Worm (Caenorhabditis elegans) whole organism, L4 larva: Measurements from ENCODE around the gene snpc-3.1.

Experiments used
- D1046.2 ChIP-seq: fragments of 200-800 bp; sonication (Bioruptor generic); IDR thresholded peaks from 2 replicates; pipeline ENCODE4 v1.3.6; 2022; ENCODE audit warnings: missing genetic modification characterization, missing compliant biosample characterization
- R02D3.7 ChIP-seq: fragments of 150-350 bp; sonication (generic microtip); optimal IDR thresholded peaks from 3 replicates; lab custom pipeline; 2014; ENCODE audit warnings: missing biosample characterization, missing genetic modification characterization
- T26A8.4 ChIP-seq: fragments of 200-800 bp; sonication (Bioruptor generic); IDR thresholded peaks from 2 replicates; pipeline ENCODE4 v1.3.6; 2022; ENCODE audit warnings: missing genetic modification characterization, missing compliant biosample characterization
- Y5F2A.4 ChIP-seq: fragments of 200-800 bp; sonication (Bioruptor generic); optimal IDR thresholded peaks from 2 replicates; lab custom pipeline; 2018; ENCODE audit warnings: mild to moderate bottlenecking, missing genetic modification characterization, missing compliant biosample characterization
- ZK546.5 ChIP-seq, 2 experiments: sonication (generic microtip); optimal IDR thresholded peaks; 2 replicates each; lab custom pipeline; 2017; ENCODE audit warnings: missing biosample characterization in 2 of 2, missing genetic modification characterization in 2 of 2
- aha-1 ChIP-seq: fragments of 150-350 bp; peaks from one replicate; lab custom pipeline; 2014; ENCODE audit warnings: missing biosample characterization, missing genetic modification characterization
- aly-2 ChIP-seq: sonication (generic microtip); optimal IDR thresholded peaks from 2 replicates; lab custom pipeline; 2018; ENCODE audit warnings: missing biosample characterization, missing genetic modification characterization
- ama-1 ChIP-seq: fragments of 150-350 bp; optimal IDR thresholded peaks from 2 replicates; lab custom pipeline; 2014; ENCODE audit warnings: inconsistent platforms, mixed read lengths
- arid-1 ChIP-seq: fragments of 200-800 bp; sonication (Bioruptor generic); conservative IDR thresholded peaks from 2 replicates; pipeline ENCODE4 v1.3.6; 2022; ENCODE audit warnings: missing genetic modification reagents, missing genetic modification characterization, missing compliant biosample characterization
- ceh-20 ChIP-seq: fragments of 200-800 bp; sonication (Bioruptor generic); IDR thresholded peaks from 2 replicates; pipeline ENCODE4 v1.3.6; 2022; ENCODE audit warnings: missing genetic modification reagents, missing genetic modification characterization, missing compliant biosample characterization
- ceh-44 ChIP-seq: fragments of 200-800 bp; sonication (Bioruptor generic); IDR thresholded peaks from 2 replicates; pipeline ENCODE4 v1.3.6; 2022; ENCODE audit warnings: missing genetic modification reagents, missing genetic modification characterization, missing compliant biosample characterization
- ceh-62 ChIP-seq: sonication (generic microtip); optimal IDR thresholded peaks from 2 replicates; lab custom pipeline; 2017; ENCODE audit warnings: missing biosample characterization, missing genetic modification characterization
- ceh-82 ChIP-seq: sonication (generic microtip); optimal IDR thresholded peaks from 2 replicates; lab custom pipeline; 2017; ENCODE audit warnings: missing biosample characterization, missing genetic modification characterization
- daf-8 ChIP-seq: fragments of 200-800 bp; sonication (Bioruptor generic); IDR thresholded peaks from 2 replicates; pipeline ENCODE4 v1.3.6; 2022; ENCODE audit warnings: missing genetic modification characterization, missing compliant biosample characterization
- dmd-8 ChIP-seq: fragments of 200-800 bp; sonication (Bioruptor generic); IDR thresholded peaks from 2 replicates; pipeline ENCODE4 v1.3.6; 2022; ENCODE audit warnings: missing genetic modification characterization, missing compliant biosample characterization
- duxl-1 ChIP-seq: sonication (generic microtip); optimal IDR thresholded peaks from 2 replicates; lab custom pipeline; 2016; ENCODE audit warnings: mild to moderate bottlenecking, missing genetic modification characterization, moderate library complexity, missing compliant biosample characterization; ENCODE audit not compliant: poor library complexity
- egl-27 ChIP-seq: sonication (generic microtip); optimal IDR thresholded peaks from 3 replicates; lab custom pipeline; 2017; ENCODE audit warnings: missing biosample characterization, missing genetic modification reagents, missing genetic modification characterization
- egl-43 ChIP-seq: fragments of 200-800 bp; sonication (Bioruptor generic); IDR thresholded peaks from 2 replicates; pipeline ENCODE4 v1.3.6; 2022; ENCODE audit warnings: missing genetic modification reagents, missing genetic modification characterization, missing compliant biosample characterization
- hlh-11 ChIP-seq: fragments of 200-800 bp; sonication (Bioruptor generic); optimal IDR thresholded peaks from 2 replicates; lab custom pipeline; 2018; ENCODE audit warnings: mild to moderate bottlenecking, missing genetic modification characterization, missing compliant biosample characterization
- hlh-30 ChIP-seq: sonication (generic microtip); optimal IDR thresholded peaks from 2 replicates; lab custom pipeline; 2017; ENCODE audit warnings: antibody characterized with exemption, mild to moderate bottlenecking, missing genetic modification characterization, missing compliant biosample characterization; ENCODE audit not compliant: insufficient read depth
- hmg-1.1 ChIP-seq: fragments of 200-800 bp; sonication (Bioruptor generic); IDR thresholded peaks from 2 replicates; pipeline ENCODE4 v1.3.6; 2022; ENCODE audit warnings: missing genetic modification reagents, missing genetic modification characterization, missing compliant biosample characterization
- jun-1 ChIP-seq: fragments of 150-350 bp; optimal IDR thresholded peaks from 2 replicates; lab custom pipeline; 2014; ENCODE audit warnings: missing biosample characterization, missing genetic modification reagents, missing genetic modification characterization
- lim-7 ChIP-seq: fragments of 200-800 bp; sonication (Bioruptor generic); IDR thresholded peaks from 2 replicates; pipeline ENCODE4 v1.3.6; 2022; ENCODE audit warnings: missing genetic modification characterization, missing compliant biosample characterization
- lin-1 ChIP-seq: fragments of 200-800 bp; sonication (Bioruptor generic); IDR thresholded peaks from 2 replicates; pipeline ENCODE4 v1.3.6; 2022; ENCODE audit warnings: missing genetic modification reagents, missing genetic modification characterization, missing compliant biosample characterization
- madf-9 ChIP-seq: fragments of 200-800 bp; sonication (Bioruptor generic); conservative IDR thresholded peaks from 2 replicates; pipeline ENCODE4 v1.3.6; 2022; ENCODE audit warnings: missing genetic modification reagents, missing genetic modification characterization, missing compliant biosample characterization
- mep-1 ChIP-seq: fragments of 150-350 bp; sonication (generic microtip); optimal IDR thresholded peaks from 3 replicates; lab custom pipeline; 2014; ENCODE audit warnings: missing biosample characterization, missing genetic modification characterization
- mxl-2 ChIP-seq: fragments of 200-800 bp; sonication (Bioruptor generic); conservative IDR thresholded peaks from 2 replicates; pipeline ENCODE4 v1.3.6; 2022; ENCODE audit warnings: missing genetic modification reagents, missing genetic modification characterization, missing compliant biosample characterization
- nhr-28 ChIP-seq: fragments of 150-350 bp; optimal IDR thresholded peaks from 2 replicates; lab custom pipeline; 2014; ENCODE audit warnings: missing biosample characterization, missing genetic modification characterization
- nhr-41 ChIP-seq: fragments of 200-800 bp; sonication (Bioruptor generic); IDR thresholded peaks from 2 replicates; pipeline ENCODE4 v1.3.6; 2022; ENCODE audit warnings: missing genetic modification reagents, missing genetic modification characterization, missing compliant biosample characterization
- nhr-6 ChIP-seq: fragments of 150-350 bp; optimal IDR thresholded peaks from 2 replicates; lab custom pipeline; 2014; ENCODE audit warnings: missing biosample characterization, missing genetic modification characterization
- nhr-76 ChIP-seq: fragments of 150-350 bp; optimal IDR thresholded peaks from 2 replicates; lab custom pipeline; 2014; ENCODE audit warnings: missing biosample characterization, missing genetic modification characterization
- pha-4 ChIP-seq, 2 experiments: fragments of 150-350 bp in 1 of 2; fragments of 200-800 bp in 1 of 2; sonication (Bioruptor generic) in 1 of 2; IDR thresholded peaks in 1 of 2; optimal IDR thresholded peaks in 1 of 2; 2 replicates each; pipeline versions ENCODE4 v1.3.6 to Lab custom; 2014 to 2022; ENCODE audit warnings: missing genetic modification characterization in 2 of 2, missing genetic modification reagents in 2 of 2, missing biosample characterization in 1 of 2, missing compliant biosample characterization in 1 of 2
- rbr-2 ChIP-seq: sonication (generic microtip); optimal IDR thresholded peaks from 2 replicates; lab custom pipeline; 2016; ENCODE audit warnings: missing genotype, missing genetic modification characterization, missing compliant biosample characterization
- saeg-2 ChIP-seq: fragments of 200-800 bp; sonication (Bioruptor generic); IDR thresholded peaks from 2 replicates; pipeline ENCODE4 v1.3.6; 2022; ENCODE audit warnings: missing genetic modification reagents, missing genetic modification characterization, missing compliant biosample characterization
- sdz-12 ChIP-seq: fragments of 200-800 bp; sonication (Bioruptor generic); optimal IDR thresholded peaks from 2 replicates; lab custom pipeline; 2018; ENCODE audit warnings: mild to moderate bottlenecking, missing genetic modification characterization, missing compliant biosample characterization
- set-16 ChIP-seq: fragments of 200-800 bp; sonication (Bioruptor generic); IDR thresholded peaks from 2 replicates; pipeline ENCODE4 v1.3.6; 2022; ENCODE audit warnings: missing genetic modification reagents, missing genetic modification characterization, missing compliant biosample characterization
- snpc-1.2 ChIP-seq: fragments of 200-800 bp; sonication (Bioruptor generic); IDR thresholded peaks from 2 replicates; pipeline ENCODE4 v1.3.6; 2022; ENCODE audit warnings: missing genetic modification reagents, missing genetic modification characterization, missing compliant biosample characterization
- tra-1 ChIP-seq: fragments of 200-800 bp; sonication (Bioruptor generic); IDR thresholded peaks from 2 replicates; pipeline ENCODE4 v1.3.6; 2022; ENCODE audit warnings: missing genetic modification reagents, missing genetic modification characterization, missing compliant biosample characterization
- unc-130 ChIP-seq: sonication (generic microtip); optimal IDR thresholded peaks from 2 replicates; lab custom pipeline; 2016; ENCODE audit warnings: missing genetic modification reagents, missing genetic modification characterization, missing compliant biosample characterization
- unc-62 ChIP-seq, 3 experiments: fragments of 150-350 bp in 1 of 3; sonication (generic microtip); optimal IDR thresholded peaks in 2 of 3; peaks in 1 of 3; 1 replicate in 1 of 3; 2 replicates in 2 of 3; lab custom pipeline; 2014 to 2017; ENCODE audit warnings: missing biosample characterization in 3 of 3, missing genetic modification characterization in 3 of 3, missing genetic modification reagents in 3 of 3, missing genotype in 1 of 3

The snpc-3.1 gene

DNA sequence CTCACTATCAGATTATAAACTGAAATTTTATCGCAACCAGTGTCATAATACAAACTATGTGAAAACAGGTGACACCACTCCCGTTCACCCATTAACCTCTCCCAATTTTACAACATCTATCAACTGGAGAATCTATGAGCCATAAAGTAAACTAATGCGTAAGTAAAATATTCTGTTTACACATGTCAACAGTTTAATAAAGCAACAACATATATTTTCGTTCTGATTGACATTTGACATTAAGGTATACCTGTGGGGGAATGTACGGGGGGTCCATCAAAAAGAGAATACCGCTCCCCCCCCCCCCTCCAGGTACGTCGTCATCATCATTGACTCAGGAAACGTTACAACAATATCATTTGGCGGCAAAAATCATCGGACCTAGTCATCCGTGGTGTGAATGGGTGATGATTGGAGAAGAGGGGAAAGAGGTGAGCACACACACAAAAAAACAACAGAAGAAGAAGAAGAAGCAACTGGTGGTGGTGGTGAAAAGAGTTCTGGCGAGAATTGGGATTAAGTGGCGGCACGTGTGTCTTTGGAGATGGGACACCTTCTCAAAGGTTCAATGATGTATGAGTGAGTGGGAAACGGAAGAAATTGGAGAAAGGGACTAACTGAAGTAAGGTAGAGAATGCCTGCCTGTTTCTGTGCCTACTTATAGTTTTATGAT lies 40.8 kb upstream of the snpc-3.1 start:
- TF ChIP-seq egl-27 (no peak), aha-1 (tag; lab: Kevin White, UChicago) (peak; percentile 48), set-16 (no peak), ceh-44 (GFP tag; lab: Robert Waterston, UW) (no peak), nhr-6 (peak; percentile 42), pha-4 (GFP tag; IDR thresholded peaks at IDR 0.05; lab: Robert Waterston, UW) (no peak), pha-4 (tag; optimal IDR thresholded peaks at IDR 0.05; lab: Kevin White, UChicago) (peak; percentile 22), mxl-2 (GFP tag; lab: Robert Waterston, UW) (no peak)

DNA sequence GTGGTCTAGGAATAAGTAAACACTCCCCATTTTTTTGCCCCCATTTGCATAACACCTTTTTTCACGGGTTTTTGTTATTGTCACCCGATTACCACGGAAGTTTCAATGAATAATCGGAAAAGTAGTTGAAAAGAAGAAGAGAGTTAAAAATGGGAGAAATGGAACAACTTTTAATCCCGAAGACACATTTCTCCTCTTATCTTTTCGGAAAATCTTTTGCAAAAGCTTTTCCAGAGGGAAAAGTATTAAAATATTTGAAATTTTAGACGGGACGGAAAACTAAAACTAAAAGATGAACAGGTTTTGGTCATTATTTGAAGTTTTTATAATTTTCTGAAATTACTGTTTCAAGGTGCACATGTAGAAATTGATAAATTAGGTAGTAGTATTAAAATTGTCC lies 33.0 kb upstream of the snpc-3.1 start:
- TF ChIP-seq unc-62 (GFP tag; optimal IDR thresholded peaks at IDR 0.05 in 1 of 2; lab: Kevin White, UChicago): peak in 1 of 2 experiments; percentile 80
- TF ChIP-seq unc-62 (tag; optimal IDR thresholded peaks at IDR 0.05; lab: Kevin White, UChicago): no peak
- TF ChIP-seq lim-7 (GFP tag; lab: Robert Waterston, UW): no peak

DNA sequence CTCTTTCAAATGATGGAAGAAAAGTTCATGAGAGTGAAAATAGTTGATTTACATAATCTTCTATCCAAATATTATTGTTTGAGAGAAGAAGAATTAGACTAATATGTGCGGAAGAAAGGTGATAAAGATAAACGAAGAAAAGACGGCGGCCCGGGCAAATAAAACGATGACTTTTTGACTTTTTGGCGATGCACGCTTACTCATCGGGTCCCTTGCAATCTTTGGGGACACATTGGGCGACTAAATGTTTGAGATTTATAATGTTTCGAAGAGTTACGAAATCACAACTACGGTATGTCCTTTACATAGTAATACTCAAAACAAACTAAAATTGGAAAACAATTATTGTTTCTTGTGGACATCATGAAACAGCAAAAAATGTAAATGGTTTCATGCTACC lies 28.7 kb upstream of the snpc-3.1 start:
- TF ChIP-seq daf-8 (no peak), D1046.2 (GFP tag; lab: Robert Waterston, UW) (no peak), nhr-6 (no peak), arid-1 (GFP tag; lab: Robert Waterston, UW) (no peak), hlh-11 (tag; lab: Kevin White, UChicago) (no peak), T26A8.4 (GFP tag; lab: Robert Waterston, UW) (no peak), unc-62 (GFP tag; optimal IDR thresholded peaks at IDR 0.05 in 1 of 2; lab: Kevin White, UChicago) (peak in 1 of 2 experiments; percentile 94), unc-62 (tag; optimal IDR thresholded peaks at IDR 0.05; lab: Kevin White, UChicago) (no peak)

DNA sequence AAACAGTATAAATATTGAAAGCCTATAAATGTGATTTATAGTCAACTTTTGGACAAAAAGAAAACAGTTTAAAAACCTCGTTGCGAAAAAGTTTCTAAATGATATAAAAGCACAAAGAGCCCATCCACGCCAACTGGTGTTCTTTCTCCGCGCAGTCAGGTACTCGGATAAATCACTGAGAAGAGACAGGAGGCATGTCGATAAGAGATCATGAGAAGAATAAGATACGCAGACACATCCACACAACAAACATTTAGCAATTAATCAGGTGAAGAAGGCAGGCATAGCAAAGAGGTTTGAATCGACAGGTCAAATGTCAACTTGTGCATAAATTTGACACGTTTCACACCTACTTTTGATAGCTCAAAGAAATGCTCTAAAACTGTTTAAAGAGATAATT lies 21.7 kb upstream of the snpc-3.1 start:
- TF ChIP-seq rbr-2 (tag; lab: Kevin White, UChicago): no peak
- TF ChIP-seq daf-8: no peak
- no peak for TF ChIP-seq nhr-41 (GFP tag; lab: Robert Waterston, UW)
- TF ChIP-seq madf-9 (GFP tag; lab: Robert Waterston, UW): no peak
- no peak for TF ChIP-seq R02D3.7 (tag; lab: Kevin White, UChicago)
- TF ChIP-seq ceh-62: no peak
- TF ChIP-seq saeg-2: no peak
- no peak for TF ChIP-seq Y5F2A.4 (GFP tag; lab: Kevin White, UChicago)
- TF ChIP-seq tra-1 (GFP tag; lab: Robert Waterston, UW): no peak
- TF ChIP-seq duxl-1: no peak
- no peak for TF ChIP-seq nhr-76 (tag; lab: Kevin White, UChicago)
- no peak for TF ChIP-seq ceh-82 (tag; lab: Kevin White, UChicago)
- TF ChIP-seq aly-2 (tag; lab: Kevin White, UChicago): no peak
- no peak for TF ChIP-seq ama-1 (lab: Kevin White, UChicago)
- no peak for TF ChIP-seq ZK546.5 (tag; optimal IDR thresholded peaks at IDR 0.05; lab: Kevin White, UChicago)
- TF ChIP-seq sdz-12: no peak
- no peak for TF ChIP-seq nhr-28 (tag; lab: Kevin White, UChicago)
- TF ChIP-seq pha-4 (GFP tag; IDR thresholded peaks at IDR 0.05; lab: Robert Waterston, UW): no peak
- no peak for TF ChIP-seq pha-4 (tag; optimal IDR thresholded peaks at IDR 0.05; lab: Kevin White, UChicago)
- no peak for TF ChIP-seq hmg-1.1 (GFP tag; lab: Robert Waterston, UW)

DNA sequence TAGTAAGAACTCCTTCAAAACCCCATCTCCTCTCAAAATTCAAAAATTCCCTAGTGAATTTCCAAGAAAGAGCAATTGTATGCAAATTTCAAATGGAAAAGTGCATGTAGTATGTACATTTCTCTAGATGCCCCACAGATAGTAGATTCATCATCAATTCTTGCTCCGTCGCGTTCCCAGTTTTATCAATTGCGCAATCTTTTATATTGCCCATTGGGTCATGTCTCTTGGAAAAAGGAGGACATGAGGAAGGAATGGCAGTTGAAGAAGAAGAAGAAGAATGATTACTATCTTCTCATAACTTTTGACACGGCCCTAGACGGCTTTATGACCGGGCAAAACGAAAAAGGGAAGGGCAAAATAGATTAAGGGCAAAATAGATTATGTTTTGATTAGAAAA lies 20.6 kb upstream of the snpc-3.1 start:
- TF ChIP-seq snpc-1.2 (GFP tag; lab: Robert Waterston, UW) (no peak), mep-1 (tag; lab: Kevin White, UChicago) (no peak), nhr-41 (GFP tag; lab: Robert Waterston, UW) (no peak), ceh-20 (GFP tag; lab: Robert Waterston, UW) (no peak), hlh-30 (tag; lab: Kevin White, UChicago) (no peak), lin-1 (GFP tag; lab: Robert Waterston, UW) (no peak), unc-130 (GFP tag; lab: Kevin White, UChicago) (no peak), nhr-28 (tag; lab: Kevin White, UChicago) (no peak), jun-1 (tag; lab: Kevin White, UChicago) (no peak), dmd-8 (GFP tag; lab: Robert Waterston, UW) (no peak), egl-43 (no peak)
- TF ChIP-seq, all 104 proteins: peak for 0
